Worm (Caenorhabditis elegans) whole organism, L3 larva: Measurements from ENCODE around the gene F35C11.7.

Experiments used
- R02D3.7 ChIP-seq: fragments of 150-350 bp; optimal IDR thresholded peaks from 2 replicates; lab custom pipeline; 2014; ENCODE audit warnings: missing biosample characterization, missing genetic modification characterization
- ama-1 ChIP-seq: fragments of 150-350 bp; optimal IDR thresholded peaks from 2 replicates; lab custom pipeline; 2018
- elt-3 ChIP-seq, 3 experiments: fragments of 150-350 bp in 1 of 3; sonication (generic microtip) in 2 of 3; optimal IDR thresholded peaks; 2 replicates in 2 of 3; 4 replicates in 1 of 3; lab custom pipeline; 2014 to 2017; ENCODE audit warnings: missing biosample characterization in 3 of 3, missing genetic modification characterization in 3 of 3
- fkh-10 ChIP-seq: sonication (generic microtip); optimal IDR thresholded peaks from 2 replicates; lab custom pipeline; 2017; ENCODE audit warnings: missing biosample characterization, missing genetic modification reagents, missing genetic modification characterization
- nhr-11 ChIP-seq: fragments of 150-350 bp; optimal IDR thresholded peaks from 2 replicates; lab custom pipeline; 2014; ENCODE audit warnings: missing biosample characterization, missing genetic modification characterization
- nhr-12 ChIP-seq: fragments of 150-350 bp; optimal IDR thresholded peaks from 2 replicates; lab custom pipeline; 2014; ENCODE audit warnings: missing biosample characterization, missing genetic modification characterization
- nhr-237 ChIP-seq: fragments of 150-350 bp; optimal IDR thresholded peaks from 2 replicates; lab custom pipeline; 2014; ENCODE audit warnings: missing biosample characterization, missing genetic modification characterization
- nhr-67 ChIP-seq: fragments of 150-350 bp; optimal IDR thresholded peaks from 2 replicates; lab custom pipeline; 2014; ENCODE audit warnings: missing biosample characterization, missing genetic modification characterization
- snpc-4 ChIP-seq: fragments of 150-350 bp; optimal IDR thresholded peaks from 2 replicates; lab custom pipeline; 2014; ENCODE audit warnings: missing biosample characterization, missing genetic modification characterization
- ztf-11 ChIP-seq: fragments of 150-350 bp; optimal IDR thresholded peaks from 2 replicates; lab custom pipeline; 2014; ENCODE audit warnings: missing biosample characterization, missing genetic modification characterization
- ztf-4 ChIP-seq: fragments of 150-350 bp; optimal IDR thresholded peaks from 2 replicates; lab custom pipeline; 2014; ENCODE audit warnings: missing biosample characterization, missing genetic modification characterization

DNA sequence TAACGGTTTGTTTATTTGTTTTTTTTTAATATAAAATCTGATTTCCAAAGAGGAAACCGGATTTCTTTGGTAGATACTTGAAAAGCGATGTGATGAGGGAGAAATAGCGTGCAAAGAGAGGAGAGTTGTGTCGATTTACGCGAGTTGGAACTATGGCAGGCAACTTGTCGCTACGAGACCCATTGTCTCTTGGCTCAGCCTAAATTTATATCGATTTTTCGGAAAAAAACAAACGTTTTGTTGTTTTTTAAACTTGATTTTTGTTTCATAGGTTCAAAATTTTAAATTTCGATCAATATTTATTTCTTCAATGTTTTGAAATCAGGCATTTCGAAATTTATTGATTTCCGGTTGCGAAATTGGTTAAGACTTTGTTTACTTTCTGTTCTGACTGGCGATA is 39.7 kb upstream of the F35C11.7 start, which contains the start of gene M110.3:
- no peak for TF ChIP-seq nhr-11 (tag; lab: Kevin White, UChicago)
- no peak for TF ChIP-seq ztf-4 (tag; lab: Kevin White, UChicago)
- TF ChIP-seq nhr-67 (tag; lab: Kevin White, UChicago), result no peak
- TF ChIP-seq fkh-10, result no peak
- TF ChIP-seq nhr-12, result no peak
- TF ChIP-seq R02D3.7 (tag; lab: Kevin White, UChicago), result peak; percentile 93
- peak; percentile 50 for TF ChIP-seq snpc-4 (tag; lab: Kevin White, UChicago)
- TF ChIP-seq nhr-237 (tag; lab: Kevin White, UChicago), result no peak
- TF ChIP-seq ztf-11 (tag; lab: Kevin White, UChicago), result no peak
- TF ChIP-seq elt-3 (tag; optimal IDR thresholded peaks at IDR 0.05; lab: Kevin White, UChicago), result no peak
- no peak for TF ChIP-seq ama-1 (lab: Kevin White, UChicago)
